Worm (Caenorhabditis elegans): ENCODE results near the gene W08E12.7.

The W08E12.7 gene

ce11 chrIV:3337275-3337674, 42.3 kb downstream of the W08E12.7 start (continued):
- no peak for TF ChIP-seq ztf-18 (tag; optimal IDR thresholded peaks at IDR 0.05)
- no peak for TF ChIP-seq rpc-1 (optimal IDR thresholded peaks at IDR 0.05)
- no peak for TF ChIP-seq rpc-1 (tag; optimal IDR thresholded peaks at IDR 0.05)
- no peak for TF ChIP-seq bed-1 (GFP tag; IDR thresholded peaks at IDR 0.05)
- TF ChIP-seq lin-35 (GFP tag; optimal IDR thresholded peaks at IDR 0.05), result no peak
- TF ChIP-seq F55B11.4 (tag; optimal IDR thresholded peaks at IDR 0.05; ENCODE audit: borderline replicate concordance, insufficient read depth), result no peak
- no peak for TF ChIP-seq F10E7.11 (tag; optimal IDR thresholded peaks at IDR 0.05)
- TF ChIP-seq egl-44 (GFP tag; IDR thresholded peaks at IDR 0.05), result no peak; the same call in 1 of the 2 replicates
- TF ChIP-seq fkh-3 (tag; optimal IDR thresholded peaks at IDR 0.05), result no peak
- no peak for TF ChIP-seq unc-62 (GFP tag; optimal IDR thresholded peaks at IDR 0.05)
- no peak for TF ChIP-seq zim-3 (tag; optimal IDR thresholded peaks at IDR 0.05)
- TF ChIP-seq F22D6.2 (tag; optimal IDR thresholded peaks at IDR 0.05), result no peak
- no peak for TF ChIP-seq nhr-80 (tag; optimal IDR thresholded peaks at IDR 0.05)
- 0 out of 2 replicates have a peak, but pooled peaks have one; percentile 4 for TF ChIP-seq ztf-25 (GFP tag; IDR thresholded peaks at IDR 0.05)
- TF ChIP-seq Y53F4B.3 (GFP tag; IDR thresholded peaks at IDR 0.05), result no peak
- TF ChIP-seq Y53G8AR.9 (GFP tag; conservative IDR thresholded peaks at IDR 0.05), result 0 out of 2 replicates have a peak, but pooled peaks have one; percentile 10
- no peak for TF ChIP-seq repo-1 (tag; optimal IDR thresholded peaks at IDR 0.05)
- no peak for TF ChIP-seq C06A6.2 (GFP tag; conservative IDR thresholded peaks at IDR 0.05)
- TF ChIP-seq lin-26 (GFP tag; IDR thresholded peaks at IDR 0.05), result no peak
- TF ChIP-seq sptf-2 (GFP tag; optimal IDR thresholded peaks at IDR 0.05), result no peak
- no peak for TF ChIP-seq hrde-1 (tag; optimal IDR thresholded peaks at IDR 0.05; ENCODE audit: borderline replicate concordance)
- no peak for TF ChIP-seq mxl-1 (tag; optimal IDR thresholded peaks at IDR 0.05)
- TF ChIP-seq pha-4 (tag; optimal IDR thresholded peaks at IDR 0.05), result no peak
- TF ChIP-seq egl-18 (GFP tag; IDR thresholded peaks at IDR 0.05), result no peak
- no peak for TF ChIP-seq hmg-1.2 (GFP tag; IDR thresholded peaks at IDR 0.05)
- no peak for TF ChIP-seq cebp-1 (GFP tag; IDR thresholded peaks at IDR 0.05)
- TF ChIP-seq cebp-1 (tag; optimal IDR thresholded peaks at IDR 0.05), result no peak
- TF ChIP-seq attf-3 (GFP tag; conservative IDR thresholded peaks at IDR 0.05), result no peak
- no peak for TF ChIP-seq chd-7 (tag; optimal IDR thresholded peaks at IDR 0.05)
- no peak for TF ChIP-seq dox-1 (GFP tag; IDR thresholded peaks at IDR 0.05)
- peak; percentile 55; the same call in 1 of the 2 replicates for TF ChIP-seq mcd-1 (GFP tag; IDR thresholded peaks at IDR 0.05)
- no peak for TF ChIP-seq ceh-91 (GFP tag; IDR thresholded peaks at IDR 0.05)
- TF ChIP-seq D2030.7 (GFP tag; IDR thresholded peaks at IDR 0.05), result peak; percentile 8; the same call in 1 of the 2 replicates
- TF ChIP-seq akir-1 (GFP tag; optimal IDR thresholded peaks at IDR 0.05), result peak; percentile 34
- TF ChIP-seq C17E4.6 (GFP tag; IDR thresholded peaks at IDR 0.05), result no peak
- TF ChIP-seq ztf-22 (GFP tag; optimal IDR thresholded peaks at IDR 0.05), result no peak
- TF ChIP-seq sea-2 (GFP tag; IDR thresholded peaks at IDR 0.05), result no peak
- no peak for TF ChIP-seq F52B5.7 (tag; optimal IDR thresholded peaks at IDR 0.05)
- no peak for TF ChIP-seq lin-54 (GFP tag; optimal IDR thresholded peaks at IDR 0.05)
- TF ChIP-seq lsy-27 (tag; optimal IDR thresholded peaks at IDR 0.05; ENCODE audit: borderline replicate concordance, insufficient read depth), result no peak
- peak; percentile 98 for TF ChIP-seq egrh-3 (GFP tag; IDR thresholded peaks at IDR 0.05)
- no peak for TF ChIP-seq B0261.1 (tag; optimal IDR thresholded peaks at IDR 0.05)
- no peak for TF ChIP-seq aptf-3 (GFP tag; IDR thresholded peaks at IDR 0.05)
- TF ChIP-seq Y67H2A.10 (GFP tag; conservative IDR thresholded peaks at IDR 0.05), result no peak
- no peak for TF ChIP-seq F49E8.2 (tag; optimal IDR thresholded peaks at IDR 0.05; ENCODE audit: insufficient read depth)
- no peak for TF ChIP-seq tbp1 (GFP tag; optimal IDR thresholded peaks at IDR 0.05)
- TF ChIP-seq F39B2.1 (GFP tag; IDR thresholded peaks at IDR 0.05), result no peak
- TF ChIP-seq K11D2.4 (GFP tag; IDR thresholded peaks at IDR 0.05), result peak; percentile 32; the same call in 1 of the 2 replicates
- TF ChIP-seq ets-4 (GFP tag; optimal IDR thresholded peaks at IDR 0.05), result no peak
- TF ChIP-seq T07F8.4 (tag; optimal IDR thresholded peaks at IDR 0.05), result no peak

Measured in whole organism, young adult.